Fruit fly (Drosophila melanogaster) whole organism, embryonic: ENCODE measurements around the gene Ada2a.
A peak's percentile ranks its signal among the peaks of the same experiment; 100 is the strongest.

ENCODE experiments used
- B-H1 ChIP-seq: fragments of 200-800 bp; sonication (Bioruptor generic); IDR thresholded peaks from 3 replicates; pipeline ENCODE4 v1.3.6; 2022; ENCODE audit warnings: missing biosample characterization, missing genetic modification characterization
- B-H2 ChIP-seq: fragments of 200-800 bp; sonication (Bioruptor generic); optimal IDR thresholded peaks from 2 replicates; lab custom pipeline; 2018; ENCODE audit warnings: missing biosample characterization, mild to moderate bottlenecking, missing genetic modification characterization
- Bdp1 ChIP-seq: fragments of 200-800 bp; sonication (Bioruptor generic); optimal IDR thresholded peaks from 3 replicates; lab custom pipeline; 2016; ENCODE audit warnings: missing biosample characterization, missing genetic modification characterization
- CG1024 ChIP-seq: fragments of 200-800 bp; sonication (Bioruptor generic); IDR thresholded peaks from 2 replicates; pipeline ENCODE4 v1.3.6; 2022; ENCODE audit warnings: missing biosample characterization, missing genetic modification characterization
- CG11398 ChIP-seq: fragments of 200-800 bp; sonication (Bioruptor generic); optimal IDR thresholded peaks from 2 replicates; lab custom pipeline; 2016; ENCODE audit warnings: missing biosample characterization, missing genetic modification characterization
- CG12071 ChIP-seq: fragments of 200-800 bp; sonication (Bioruptor generic); optimal IDR thresholded peaks from 3 replicates; lab custom pipeline; 2018; ENCODE audit warnings: missing biosample characterization, mild to moderate bottlenecking, missing genetic modification characterization
- CG13123 ChIP-seq: fragments of 200-800 bp; sonication (Bioruptor generic); optimal IDR thresholded peaks from 2 replicates; lab custom pipeline; 2016; ENCODE audit warnings: missing biosample characterization, missing genetic modification characterization
- CG13287 ChIP-seq: fragments of 200-800 bp; sonication (Bioruptor generic); IDR thresholded peaks from 2 replicates; pipeline ENCODE4 v1.3.6; 2022; ENCODE audit warnings: missing biosample characterization, missing genetic modification characterization; ENCODE audit not compliant: partially characterized antibody
- CG13424 ChIP-seq: fragments of 200-800 bp; sonication (Bioruptor generic); optimal IDR thresholded peaks from 2 replicates; lab custom pipeline; 2019; ENCODE audit warnings: missing biosample characterization, mild to moderate bottlenecking, missing genetic modification characterization, moderate library complexity
- CG14050 ChIP-seq: fragments of 200-800 bp; sonication (Bioruptor generic); IDR thresholded peaks from 3 replicates; pipeline ENCODE4 v1.3.6; 2022; ENCODE audit warnings: missing biosample characterization, missing genetic modification characterization
- CG14860 ChIP-seq: fragments of 200-800 bp; sonication (Bioruptor generic); IDR thresholded peaks from 3 replicates; pipeline ENCODE4 v1.3.6; 2022; ENCODE audit warnings: missing biosample characterization, missing genetic modification characterization; ENCODE audit not compliant: partially characterized antibody
- CG15514 ChIP-seq: fragments of 200-800 bp; sonication (Bioruptor generic); optimal IDR thresholded peaks from 3 replicates; lab custom pipeline; 2017; ENCODE audit warnings: missing biosample characterization, missing genetic modification characterization, mild to moderate bottlenecking, moderate library complexity, missing genetic modification reagents
- CG15696 ChIP-seq: fragments of 200-800 bp; sonication (Bioruptor generic); optimal IDR thresholded peaks from 2 replicates; lab custom pipeline; 2019; ENCODE audit warnings: missing biosample characterization, mild to moderate bottlenecking, missing genetic modification characterization, moderate library complexity
- CG16779 ChIP-seq: fragments of 200-800 bp; sonication (Bioruptor generic); IDR thresholded peaks from 2 replicates; pipeline ENCODE4 v1.3.6; 2022; ENCODE audit warnings: missing biosample characterization, missing genetic modification characterization
- CG16815 ChIP-seq: fragments of 200-800 bp; sonication (Bioruptor generic); optimal IDR thresholded peaks from 3 replicates; lab custom pipeline; 2017; ENCODE audit warnings: missing biosample characterization, mild to moderate bottlenecking, missing genetic modification characterization
- CG17568 ChIP-seq: fragments of 200-800 bp; sonication (Bioruptor generic); optimal IDR thresholded peaks from 2 replicates; lab custom pipeline; 2018; ENCODE audit warnings: missing biosample characterization, mild to moderate bottlenecking, missing genetic modification characterization, moderate library complexity
- CG17912 ChIP-seq: fragments of 200-800 bp; sonication (Bioruptor generic); optimal IDR thresholded peaks from 2 replicates; lab custom pipeline; 2018; ENCODE audit warnings: missing biosample characterization, mild to moderate bottlenecking, missing genetic modification characterization
- CG2120 ChIP-seq: fragments of 200-800 bp; sonication (Bioruptor generic); optimal IDR thresholded peaks from 3 replicates; lab custom pipeline; 2016; ENCODE audit warnings: missing biosample characterization, missing genetic modification characterization
- CG2875 ChIP-seq: fragments of 200-800 bp; sonication (Bioruptor generic); optimal IDR thresholded peaks from 2 replicates; lab custom pipeline; 2017; ENCODE audit warnings: missing biosample characterization, mild to moderate bottlenecking, missing genetic modification characterization, missing genetic modification reagents
- CG30020 ChIP-seq: fragments of 200-800 bp; optimal IDR thresholded peaks from 2 replicates; lab custom pipeline; 2019; ENCODE audit warnings: missing biosample characterization, mild to moderate bottlenecking, missing genetic modification characterization, moderate library complexity
- CG3281 ChIP-seq: fragments of 200-800 bp; sonication (Bioruptor generic); optimal IDR thresholded peaks from 3 replicates; lab custom pipeline; 2017; ENCODE audit warnings: missing biosample characterization, mild to moderate bottlenecking, missing genetic modification characterization
- CG3847 ChIP-seq: fragments of 200-800 bp; sonication (Bioruptor generic); IDR thresholded peaks from 2 replicates; pipeline ENCODE4 v1.3.6; 2022; ENCODE audit warnings: missing biosample characterization, missing genetic modification characterization
- CG4404 ChIP-seq: fragments of 200-800 bp; sonication (Bioruptor generic); IDR thresholded peaks from 2 replicates; pipeline ENCODE4 v1.3.6; 2022; ENCODE audit warnings: missing biosample characterization, missing genetic modification characterization
- CG9932 ChIP-seq: fragments of 200-800 bp; sonication (Bioruptor generic); IDR thresholded peaks from 2 replicates; pipeline ENCODE4 v1.3.6; 2022; ENCODE audit warnings: missing biosample characterization, missing genetic modification characterization
- D ChIP-seq, 2 experiments: fragments of 200-800 bp in 1 of 2; fragments of >200 bp in 1 of 2; sonication (Bioruptor generic) in 1 of 2; optimal IDR thresholded peaks; 2 replicates in 1 of 2; 3 replicates in 1 of 2; lab custom pipeline; 2017; ENCODE audit warnings: mild to moderate bottlenecking in 1 of 2, missing biosample characterization in 1 of 2, missing genetic modification characterization in 1 of 2, missing genetic modification reagents in 1 of 2
- D19B ChIP-seq: fragments of 200-800 bp; sonication (Bioruptor generic); optimal IDR thresholded peaks from 2 replicates; lab custom pipeline; 2017; ENCODE audit warnings: missing biosample characterization, mild to moderate bottlenecking, missing genetic modification characterization
- Doc3 ChIP-seq: fragments of 200-800 bp; sonication (Bioruptor generic); IDR thresholded peaks from 3 replicates; pipeline ENCODE4 v1.3.6; 2022; ENCODE audit warnings: missing biosample characterization, missing genetic modification characterization; ENCODE audit not compliant: partially characterized antibody
- Hr39 ChIP-seq: fragments of >200 bp; optimal IDR thresholded peaks from 2 replicates; lab custom pipeline; 2017
- Jarid2 ChIP-seq: fragments of 200-800 bp; sonication (Bioruptor generic); optimal IDR thresholded peaks from 3 replicates; lab custom pipeline; 2017; ENCODE audit warnings: mild to moderate bottlenecking, missing biosample characterization, missing genetic modification reagents, missing genetic modification characterization
- PHDP ChIP-seq: fragments of 200-800 bp; sonication (Bioruptor generic); optimal IDR thresholded peaks from 3 replicates; lab custom pipeline; 2018; ENCODE audit warnings: missing biosample characterization, mild to moderate bottlenecking, missing genetic modification characterization, moderate library complexity
- Scr ChIP-seq: fragments of 200-800 bp; sonication (Bioruptor generic); IDR thresholded peaks from 2 replicates; pipeline ENCODE4 v1.3.6; 2022; ENCODE audit warnings: missing biosample characterization, missing genetic modification characterization; ENCODE audit not compliant: partially characterized antibody
- Side ChIP-seq: fragments of 200-800 bp; sonication (Bioruptor generic); optimal IDR thresholded peaks from 2 replicates; lab custom pipeline; 2016; ENCODE audit warnings: missing biosample characterization, missing genetic modification characterization
- Usf ChIP-seq: fragments of 200-800 bp; sonication (Bioruptor generic); optimal IDR thresholded peaks from 2 replicates; lab custom pipeline; 2017; ENCODE audit warnings: missing genotype, missing biosample characterization, missing genetic modification characterization
- al ChIP-seq: fragments of 200-800 bp; sonication (Bioruptor generic); IDR thresholded peaks from 2 replicates; pipeline ENCODE4 v1.3.6; 2022; ENCODE audit warnings: missing biosample characterization, missing genetic modification characterization
- caup ChIP-seq: fragments of 200-800 bp; sonication (Bioruptor generic); optimal IDR thresholded peaks from 3 replicates; lab custom pipeline; 2017; ENCODE audit warnings: missing biosample characterization, mild to moderate bottlenecking, missing genetic modification characterization, moderate library complexity; ENCODE audit not compliant: severe bottlenecking
- fru ChIP-seq: fragments of >200 bp; optimal IDR thresholded peaks from 2 replicates; lab custom pipeline; 2017
- knrl ChIP-seq: fragments of 200-800 bp; sonication (Bioruptor generic); IDR thresholded peaks from 3 replicates; pipeline ENCODE4 v1.3.6; 2022; ENCODE audit warnings: missing biosample characterization, missing genetic modification characterization; ENCODE audit not compliant: partially characterized antibody
- lola ChIP-seq, 3 experiments: fragments of >200 bp in 2 of 3; fragments of 200-800 bp in 1 of 3; sonication (Bioruptor generic) in 1 of 3; optimal IDR thresholded peaks; 2 replicates each; lab custom pipeline; 2017 to 2019; ENCODE audit warnings: missing biosample characterization in 3 of 3, missing genetic modification characterization in 3 of 3, mild to moderate bottlenecking in 1 of 3, moderate library complexity in 1 of 3
- nerfin-1 ChIP-seq: fragments of 200-800 bp; sonication (Bioruptor generic); optimal IDR thresholded peaks from 3 replicates; lab custom pipeline; 2019; ENCODE audit warnings: missing biosample characterization, mild to moderate bottlenecking, missing genetic modification characterization, moderate library complexity
- oc ChIP-seq: fragments of 200-800 bp; sonication (Bioruptor generic); optimal IDR thresholded peaks from 2 replicates; lab custom pipeline; 2018; ENCODE audit warnings: missing biosample characterization, mild to moderate bottlenecking, missing genetic modification characterization, moderate library complexity
- phol ChIP-seq: fragments of 200-800 bp; sonication (Bioruptor generic); optimal IDR thresholded peaks from 3 replicates; lab custom pipeline; 2018; ENCODE audit warnings: missing biosample characterization, mild to moderate bottlenecking, missing genetic modification characterization, moderate library complexity
- prd ChIP-seq, 3 experiments: fragments of >200 bp in 2 of 3; fragments of 200-800 bp in 1 of 3; sonication (Bioruptor generic) in 1 of 3; optimal IDR thresholded peaks in 2 of 3; IDR thresholded peaks in 1 of 3; 2 replicates in 2 of 3; 3 replicates in 1 of 3; pipeline versions ENCODE4 v1.3.6 to Lab custom; 2017 to 2022; ENCODE audit warnings: missing biosample characterization in 1 of 3, missing genetic modification characterization in 1 of 3
- pzg ChIP-seq: fragments of 200-800 bp; sonication (Bioruptor generic); optimal IDR thresholded peaks from 3 replicates; lab custom pipeline; 2018; ENCODE audit warnings: missing biosample characterization, mild to moderate bottlenecking, missing genetic modification characterization, moderate library complexity
- run ChIP-seq: fragments of 200-800 bp; sonication (Bioruptor generic); optimal IDR thresholded peaks from 3 replicates; lab custom pipeline; 2018; ENCODE audit warnings: missing biosample characterization, mild to moderate bottlenecking, missing genetic modification characterization
- scrt ChIP-seq: fragments of 200-800 bp; sonication (Bioruptor generic); optimal IDR thresholded peaks from 2 replicates; lab custom pipeline; 2018; ENCODE audit warnings: missing biosample characterization, mild to moderate bottlenecking, missing genetic modification characterization, moderate library complexity
- slou ChIP-seq: fragments of 200-800 bp; sonication (Bioruptor generic); optimal IDR thresholded peaks from 3 replicates; lab custom pipeline; 2016; ENCODE audit warnings: missing biosample characterization, missing genetic modification characterization
- tll ChIP-seq, 2 experiments: fragments of 200-800 bp in 1 of 2; fragments of >200 bp in 1 of 2; sonication (Bioruptor generic) in 1 of 2; optimal IDR thresholded peaks; 2 replicates each; lab custom pipeline; 2017 to 2019; ENCODE audit warnings: missing biosample characterization in 2 of 2, missing genetic modification characterization in 2 of 2, mild to moderate bottlenecking in 1 of 2, moderate library complexity in 1 of 2
- vfl ChIP-seq: fragments of 200-800 bp; sonication (Bioruptor generic); optimal IDR thresholded peaks from 2 replicates; lab custom pipeline; 2016; ENCODE audit warnings: missing biosample characterization, missing genetic modification characterization
- zfh1 ChIP-seq: fragments of 200-800 bp; sonication (Bioruptor generic); IDR thresholded peaks from 3 replicates; pipeline ENCODE4 v1.3.6; 2022; ENCODE audit warnings: missing biosample characterization, missing genetic modification characterization

Ada2a gene

DNA sequence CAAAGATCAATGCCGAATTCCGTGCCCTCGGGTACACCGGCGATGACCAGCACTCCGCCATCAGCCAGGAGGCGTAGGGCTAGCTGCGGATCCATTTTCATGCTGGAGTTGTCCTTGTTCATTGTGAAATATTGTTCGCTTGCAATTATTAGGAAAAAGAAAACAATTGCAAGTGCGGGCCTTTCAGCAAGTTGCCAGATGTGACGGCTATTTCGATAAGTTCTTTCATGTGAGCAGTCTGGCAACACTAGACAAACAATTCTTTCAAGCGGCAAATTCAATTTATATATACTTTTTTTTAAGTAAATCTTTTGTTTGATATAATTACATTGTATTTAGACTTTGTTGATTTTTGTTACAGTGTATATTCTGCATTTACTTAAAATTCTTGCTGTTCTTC is 2.7 kb downstream of the Ada2a start, which contains the start of gene CG12320 (continued):
- TF ChIP-seq CG2875 (GFP tag; lab: Kevin White, UChicago) (no peak), vfl (no peak), pzg (peak; percentile 62), CG3847 (GFP tag; lab: Robert Waterston, UW) (peak; percentile 53; the same call in 1 of the 2 replicates), slou (GFP tag; lab: Kevin White, UChicago) (no peak), Jarid2 (GFP tag; lab: Kevin White, UChicago) (no peak), prd (optimal IDR thresholded peaks at IDR 0.05; lab: Kevin White, UChicago) (no peak), prd (GFP tag; IDR thresholded peaks at IDR 0.05; lab: Robert Waterston, UW) (no peak), knrl (GFP tag; lab: Robert Waterston, UW) (no peak), scrt (no peak), CG9932 (no peak), Scr (GFP tag; lab: Robert Waterston, UW) (0 out of 2 replicates have a peak, but pooled peaks have one; percentile 25), CG1024 (GFP tag; lab: Robert Waterston, UW) (no peak), CG4404 (GFP tag; lab: Robert Waterston, UW) (no peak), run (tag; lab: Kevin White, UChicago) (no peak), CG13123 (GFP tag; lab: Kevin White, UChicago) (no peak), CG14860 (no peak), Usf (GFP tag; lab: Kevin White, UChicago) (no peak), Doc3 (GFP tag; lab: Robert Waterston, UW) (no peak), tll (GFP tag; optimal IDR thresholded peaks at IDR 0.05; lab: Kevin White, UChicago) (no peak), caup (no peak), Hr39 (lab: Kevin White, UChicago) (no peak), al (GFP tag; lab: Robert Waterston, UW) (no peak), Bdp1 (GFP tag; lab: Kevin White, UChicago) (no peak), Side (GFP tag; lab: Kevin White, UChicago) (no peak), oc (no peak), D (optimal IDR thresholded peaks at IDR 0.05; lab: Kevin White, UChicago) (no peak), D (GFP tag; optimal IDR thresholded peaks at IDR 0.05; lab: Kevin White, UChicago) (no peak), fru (lab: Kevin White, UChicago) (no peak), CG15696 (tag; lab: Kevin White, UChicago) (no peak), CG3281 (GFP tag; lab: Kevin White, UChicago) (no peak), CG11398 (no peak), CG13424 (tag; lab: Kevin White, UChicago) (no peak), lola (GFP tag; optimal IDR thresholded peaks at IDR 0.05; lab: Kevin White, UChicago) (no peak), CG15514 (GFP tag; lab: Kevin White, UChicago) (peak; percentile 70), CG2120 (no peak), nerfin-1 (tag; lab: Kevin White, UChicago) (no peak), CG17568 (GFP tag; lab: Kevin White, UChicago) (no peak), B-H2 (GFP tag; lab: Kevin White, UChicago) (no peak), B-H1 (GFP tag; lab: Robert Waterston, UW) (no peak), phol (no peak), D19B (no peak), CG17912 (GFP tag; lab: Kevin White, UChicago) (no peak), CG14050 (GFP tag; lab: Robert Waterston, UW) (no peak), CG30020 (no peak), CG12071 (GFP tag; lab: Kevin White, UChicago) (no peak), CG16779 (no peak), PHDP (tag; lab: Kevin White, UChicago) (no peak), zfh1 (GFP tag; lab: Robert Waterston, UW) (no peak), CG13287 (GFP tag; lab: Robert Waterston, UW) (peak; percentile 42; the same call in 1 of the 2 replicates), CG16815 (GFP tag; lab: Kevin White, UChicago) (no peak)
